Fruit fly (Drosophila melanogaster) whole organism, embryonic: Measurements from ENCODE around the gene CG12539.

ENCODE experiments used
- Awh ChIP-seq: fragments of 200-800 bp; sonication (Bioruptor generic); IDR thresholded peaks from 2 replicates; pipeline ENCODE4, ENCODE4 v1.3.6; 2022; ENCODE audit warnings: missing biosample characterization, missing genetic modification characterization
- CG10267 ChIP-seq: fragments of 200-800 bp; sonication (Bioruptor generic); optimal IDR thresholded peaks from 2 replicates; lab custom pipeline; 2018; ENCODE audit warnings: missing biosample characterization, mild to moderate bottlenecking, missing genetic modification characterization, moderate library complexity
- CG11723 ChIP-seq: fragments of 200-800 bp; sonication (Bioruptor generic); optimal IDR thresholded peaks from 2 replicates; lab custom pipeline; 2017; ENCODE audit warnings: missing biosample characterization, mild to moderate bottlenecking, missing genetic modification characterization
- CG13775 ChIP-seq: fragments of 200-800 bp; sonication (Bioruptor generic); optimal IDR thresholded peaks from 3 replicates; lab custom pipeline; 2017; ENCODE audit warnings: missing biosample characterization, mild to moderate bottlenecking, missing genetic modification characterization
- CG14965 ChIP-seq: fragments of 200-800 bp; sonication (Bioruptor generic); optimal IDR thresholded peaks from 2 replicates; lab custom pipeline; 2016; ENCODE audit warnings: missing biosample characterization, missing genetic modification characterization, borderline replicate concordance
- CG1647 ChIP-seq: fragments of 200-800 bp; sonication (Bioruptor generic); optimal IDR thresholded peaks from 3 replicates; lab custom pipeline; 2016; ENCODE audit warnings: missing biosample characterization, missing genetic modification characterization
- CG17359 ChIP-seq: fragments of 200-800 bp; sonication (Bioruptor generic); optimal IDR thresholded peaks from 3 replicates; lab custom pipeline; 2018; ENCODE audit warnings: missing biosample characterization, mild to moderate bottlenecking, missing genetic modification characterization, moderate library complexity
- CG17612 ChIP-seq: fragments of 200-800 bp; sonication (Bioruptor generic); IDR thresholded peaks from 2 replicates; pipeline ENCODE4 v1.3.6; 2022; ENCODE audit warnings: missing biosample characterization, missing genetic modification characterization
- CG18262 ChIP-seq: fragments of 200-800 bp; optimal IDR thresholded peaks from 3 replicates; lab custom pipeline; 2019; ENCODE audit warnings: missing biosample characterization, mild to moderate bottlenecking, missing genetic modification characterization, moderate library complexity
- CG18599 ChIP-seq: fragments of 200-800 bp; sonication (Bioruptor generic); optimal IDR thresholded peaks from 3 replicates; lab custom pipeline; 2017; ENCODE audit warnings: missing biosample characterization, missing genetic modification characterization, mild to moderate bottlenecking, moderate library complexity, missing genetic modification reagents
- CG2875 ChIP-seq: fragments of 200-800 bp; sonication (Bioruptor generic); optimal IDR thresholded peaks from 2 replicates; lab custom pipeline; 2017; ENCODE audit warnings: missing biosample characterization, mild to moderate bottlenecking, missing genetic modification characterization, missing genetic modification reagents
- CG30431 ChIP-seq: fragments of 200-800 bp; sonication (Bioruptor generic); optimal IDR thresholded peaks from 2 replicates; lab custom pipeline; 2017; ENCODE audit warnings: missing biosample characterization, missing genetic modification characterization
- CG34376 ChIP-seq: fragments of 200-800 bp; sonication (Bioruptor generic); optimal IDR thresholded peaks from 2 replicates; lab custom pipeline; 2018; ENCODE audit warnings: missing biosample characterization, mild to moderate bottlenecking, missing genetic modification characterization
- CG5180 ChIP-seq: fragments of 200-800 bp; sonication (Bioruptor generic); optimal IDR thresholded peaks from 3 replicates; lab custom pipeline; 2017; ENCODE audit warnings: missing biosample characterization, missing genetic modification characterization, mild to moderate bottlenecking, moderate library complexity, missing genetic modification reagents
- CG6175 ChIP-seq: fragments of 200-800 bp; sonication (Bioruptor generic); IDR thresholded peaks from 3 replicates; pipeline ENCODE4 v1.3.6; 2022; ENCODE audit warnings: missing biosample characterization, missing genetic modification characterization
- CG6654 ChIP-seq: fragments of 200-800 bp; sonication (Bioruptor generic); optimal IDR thresholded peaks from 2 replicates; lab custom pipeline; 2017; ENCODE audit warnings: missing biosample characterization, mild to moderate bottlenecking, missing genetic modification characterization
- CG6854 ChIP-seq: fragments of 200-800 bp; sonication (Bioruptor generic); optimal IDR thresholded peaks from 3 replicates; lab custom pipeline; 2017; ENCODE audit warnings: missing biosample characterization, mild to moderate bottlenecking, missing genetic modification characterization
- CG7786 ChIP-seq: fragments of 200-800 bp; sonication (Bioruptor generic); optimal IDR thresholded peaks from 2 replicates; lab custom pipeline; 2016; ENCODE audit warnings: missing biosample characterization, missing genetic modification characterization
- CG8290 ChIP-seq, 3 experiments: fragments of 200-800 bp; sonication (Bioruptor generic); optimal IDR thresholded peaks; 2 replicates each; lab custom pipeline; 2016 to 2019; ENCODE audit warnings: missing biosample characterization in 3 of 3, missing genetic modification characterization in 3 of 3, mild to moderate bottlenecking in 2 of 3, moderate library complexity in 1 of 3
- CG9727 ChIP-seq: fragments of 200-800 bp; sonication (Bioruptor generic); optimal IDR thresholded peaks from 3 replicates; lab custom pipeline; 2017; ENCODE audit warnings: missing biosample characterization, mild to moderate bottlenecking, missing genetic modification characterization
- CG9932 ChIP-seq: fragments of 200-800 bp; sonication (Bioruptor generic); IDR thresholded peaks from 2 replicates; pipeline ENCODE4 v1.3.6; 2022; ENCODE audit warnings: missing biosample characterization, missing genetic modification characterization
- Dip2 ChIP-seq: fragments of 200-800 bp; sonication (Bioruptor generic); IDR thresholded peaks from 2 replicates; pipeline ENCODE4 v1.3.6; 2022; ENCODE audit warnings: missing biosample characterization, missing genetic modification characterization
- Dll ChIP-seq: fragments of 200-800 bp; sonication (Bioruptor generic); IDR thresholded peaks from 4 replicates; pipeline ENCODE4 v1.3.6; 2022; ENCODE audit warnings: missing biosample characterization, missing genetic modification characterization; ENCODE audit not compliant: partially characterized antibody
- HmgZ ChIP-seq: fragments of 200-800 bp; sonication (Bioruptor generic); optimal IDR thresholded peaks from 2 replicates; lab custom pipeline; 2018; ENCODE audit warnings: missing biosample characterization, mild to moderate bottlenecking, missing genetic modification characterization
- Hmx ChIP-seq: fragments of 200-800 bp; sonication (Bioruptor generic); optimal IDR thresholded peaks from 2 replicates; lab custom pipeline; 2016; ENCODE audit warnings: missing biosample characterization, missing genetic modification characterization
- Hr39 ChIP-seq: fragments of >200 bp; optimal IDR thresholded peaks from 2 replicates; lab custom pipeline; 2017
- NC2β ChIP-seq: fragments of 200-800 bp; sonication (Bioruptor generic); optimal IDR thresholded peaks from 2 replicates; lab custom pipeline; 2016; ENCODE audit warnings: missing biosample characterization, missing genetic modification characterization
- Neu2 ChIP-seq: fragments of 200-800 bp; sonication (Bioruptor generic); optimal IDR thresholded peaks from 3 replicates; lab custom pipeline; 2016; ENCODE audit warnings: missing biosample characterization, missing genetic modification characterization, borderline replicate concordance
- Side ChIP-seq: fragments of 200-800 bp; sonication (Bioruptor generic); optimal IDR thresholded peaks from 2 replicates; lab custom pipeline; 2016; ENCODE audit warnings: missing biosample characterization, missing genetic modification characterization
- Spps ChIP-seq: fragments of 200-800 bp; sonication (Bioruptor generic); optimal IDR thresholded peaks from 2 replicates; lab custom pipeline; 2018; ENCODE audit warnings: missing biosample characterization, mild to moderate bottlenecking, missing genetic modification characterization
- Taf1 ChIP-seq: fragments of 200-800 bp; sonication (Bioruptor generic); IDR thresholded peaks from 2 replicates; pipeline ENCODE4 v1.3.6; 2022; ENCODE audit warnings: missing biosample characterization, missing genetic modification characterization
- Vsx1 ChIP-seq: fragments of 200-800 bp; sonication (Bioruptor generic); optimal IDR thresholded peaks from 2 replicates; lab custom pipeline; 2017; ENCODE audit warnings: missing biosample characterization, mild to moderate bottlenecking, missing genetic modification characterization, missing genetic modification reagents
- ap ChIP-seq: fragments of 200-800 bp; sonication (Bioruptor generic); IDR thresholded peaks from 2 replicates; pipeline ENCODE4 v1.3.6; 2022; ENCODE audit warnings: missing biosample characterization, missing genetic modification characterization
- ash1 ChIP-seq: fragments of 200-800 bp; sonication (Bioruptor generic); optimal IDR thresholded peaks from 2 replicates; lab custom pipeline; 2018; ENCODE audit warnings: missing biosample characterization, mild to moderate bottlenecking, missing genetic modification characterization
- bsh ChIP-seq, 2 experiments: fragments of 200-800 bp; sonication (Bioruptor generic); optimal IDR thresholded peaks; 2 replicates each; lab custom pipeline; 2017 to 2018; ENCODE audit warnings: mild to moderate bottlenecking in 2 of 2, missing biosample characterization in 2 of 2, missing genetic modification characterization in 2 of 2, moderate library complexity in 1 of 2
- cg ChIP-seq: fragments of 200-800 bp; sonication (Bioruptor generic); optimal IDR thresholded peaks from 3 replicates; lab custom pipeline; 2019; ENCODE audit warnings: missing biosample characterization, mild to moderate bottlenecking, missing genetic modification characterization, moderate library complexity
- emc ChIP-seq: fragments of 200-800 bp; sonication (Bioruptor generic); optimal IDR thresholded peaks from 2 replicates; lab custom pipeline; 2016; ENCODE audit warnings: missing biosample characterization, missing genetic modification characterization
- exex ChIP-seq: fragments of 200-800 bp; sonication (Bioruptor generic); optimal IDR thresholded peaks from 4 replicates; lab custom pipeline; 2018; ENCODE audit warnings: missing biosample characterization, mild to moderate bottlenecking, missing genetic modification characterization, moderate library complexity
- gcm2 ChIP-seq: fragments of 200-800 bp; sonication (Bioruptor generic); optimal IDR thresholded peaks from 2 replicates; lab custom pipeline; 2016; ENCODE audit warnings: missing biosample characterization, missing genetic modification characterization
- her ChIP-seq: fragments of 200-800 bp; sonication (Bioruptor generic); optimal IDR thresholded peaks from 2 replicates; lab custom pipeline; 2016; ENCODE audit warnings: missing biosample characterization, missing genetic modification characterization
- hth ChIP-seq: fragments of >200 bp; optimal IDR thresholded peaks from 2 replicates; lab custom pipeline; 2017; ENCODE audit warnings: inconsistent platforms
- ind ChIP-seq: fragments of 200-800 bp; sonication (Bioruptor generic); optimal IDR thresholded peaks from 3 replicates; lab custom pipeline; 2016; ENCODE audit warnings: missing biosample characterization, missing genetic modification characterization
- lov ChIP-seq, 2 experiments: fragments of 200-800 bp in 1 of 2; fragments of >200 bp in 1 of 2; sonication (Bioruptor generic) in 1 of 2; IDR thresholded peaks in 1 of 2; optimal IDR thresholded peaks in 1 of 2; 2 replicates in 1 of 2; 3 replicates in 1 of 2; pipeline versions ENCODE4 v1.3.6 to Lab custom; 2017 to 2022; ENCODE audit warnings: missing biosample characterization in 1 of 2, missing genetic modification characterization in 1 of 2
- otp ChIP-seq: fragments of 200-800 bp; sonication (Bioruptor generic); IDR thresholded peaks from 3 replicates; pipeline ENCODE4, ENCODE4 v1.3.6; 2022; ENCODE audit warnings: missing biosample characterization, missing genetic modification characterization
- pros ChIP-seq: fragments of 200-800 bp; sonication (Bioruptor generic); optimal IDR thresholded peaks from 3 replicates; lab custom pipeline; 2019; ENCODE audit warnings: missing biosample characterization, mild to moderate bottlenecking, missing genetic modification characterization, moderate library complexity
- seq ChIP-seq: fragments of 200-800 bp; sonication (Bioruptor generic); IDR thresholded peaks from 2 replicates; pipeline ENCODE4 v1.3.6; 2022; ENCODE audit warnings: missing biosample characterization, missing genetic modification characterization
- sr ChIP-seq: fragments of 200-800 bp; sonication (Bioruptor generic); IDR thresholded peaks from 3 replicates; pipeline ENCODE4 v1.3.6; 2022; ENCODE audit warnings: missing biosample characterization, missing genetic modification characterization
- tup ChIP-seq: fragments of 200-800 bp; sonication (Bioruptor generic); optimal IDR thresholded peaks from 2 replicates; lab custom pipeline; 2016; ENCODE audit warnings: missing biosample characterization, mild to moderate bottlenecking, missing genetic modification characterization, moderate library complexity
- wor ChIP-seq: fragments of 200-800 bp; sonication (Bioruptor generic); IDR thresholded peaks from 2 replicates; pipeline ENCODE4 v1.3.6; 2022; ENCODE audit warnings: missing biosample characterization, missing genetic modification characterization
- yki ChIP-seq: fragments of >200 bp; optimal IDR thresholded peaks from 3 replicates; lab custom pipeline; 2018

The CG12539 gene

DNA sequence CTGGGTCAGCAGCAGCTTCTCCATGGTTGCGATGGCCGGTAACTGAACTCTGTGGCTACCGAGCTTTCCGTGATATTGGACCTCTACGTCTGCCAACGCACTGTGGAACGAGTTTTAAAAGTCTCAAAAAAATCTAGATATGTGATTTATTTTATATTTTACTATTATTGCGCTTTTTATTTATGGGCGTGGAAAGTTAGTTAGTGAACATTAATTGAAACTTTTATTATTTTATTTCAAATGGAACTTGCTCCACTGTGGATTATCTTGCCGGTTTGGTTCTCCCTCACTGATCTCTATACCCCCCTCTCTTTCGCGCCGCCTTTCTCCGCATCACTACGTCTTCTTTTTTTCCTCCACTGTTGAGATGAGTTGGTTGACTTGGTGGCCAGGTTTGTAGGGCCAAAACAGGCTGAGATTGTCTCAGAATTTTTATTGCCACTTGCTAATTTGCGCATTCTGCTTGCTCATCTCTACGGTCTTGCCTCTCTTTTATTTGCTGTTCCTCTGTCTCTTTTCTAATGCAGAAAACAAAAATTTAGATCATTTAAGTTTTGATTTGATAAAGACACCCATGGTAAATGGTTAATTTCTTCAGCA is 4.3 kb upstream of the CG12539 start, which contains the start of gene CG9522 (continued):
- TF ChIP-seq HmgZ (tag; lab: Kevin White, UChicago) (peak; percentile 33), Awh (GFP tag; lab: Robert Waterston, UW) (peak; percentile 87), NC2β (GFP tag; lab: Kevin White, UChicago) (no peak), ap (GFP tag; lab: Robert Waterston, UW) (peak; percentile 69), Hr39 (no peak), CG34376 (GFP tag; lab: Kevin White, UChicago) (no peak), otp (GFP tag; lab: Robert Waterston, UW) (peak; percentile 82), ash1 (no peak), CG30431 (peak; percentile 32), exex (tag; lab: Kevin White, UChicago) (no peak), CG6654 (GFP tag; lab: Kevin White, UChicago) (peak; percentile 50), Vsx1 (GFP tag; lab: Kevin White, UChicago) (peak; percentile 60), Taf1 (GFP tag; lab: Robert Waterston, UW) (peak; percentile 60; the same call in 1 of the 2 replicates), ind (GFP tag; lab: Kevin White, UChicago) (peak; percentile 64), CG7786 (no peak), lov (optimal IDR thresholded peaks at IDR 0.05; lab: Kevin White, UChicago) (no peak), lov (GFP tag; IDR thresholded peaks at IDR 0.05; lab: Robert Waterston, UW) (peak; percentile 76; the same call in 2 of the 3 replicates), CG17612 (GFP tag; lab: Robert Waterston, UW) (peak; percentile 50; the same call in 1 of the 2 replicates), CG6175 (GFP tag; lab: Robert Waterston, UW) (no peak), CG13775 (GFP tag; lab: Kevin White, UChicago) (peak; percentile 55), her (GFP tag; lab: Kevin White, UChicago) (no peak), emc (GFP tag; lab: Kevin White, UChicago) (no peak), pros (GFP tag; lab: Kevin White, UChicago) (no peak), CG17359 (tag; lab: Kevin White, UChicago) (peak; percentile 77), CG18262 (tag; lab: Kevin White, UChicago) (peak; percentile 68), CG14965 (GFP tag; lab: Kevin White, UChicago) (no peak), yki (lab: Kevin White, UChicago) (no peak), wor (GFP tag; lab: Robert Waterston, UW) (peak; percentile 47; the same call in 1 of the 2 replicates), hth (no peak), CG18599 (GFP tag; lab: Kevin White, UChicago) (peak; percentile 71), Neu2 (GFP tag; lab: Kevin White, UChicago) (no peak), CG5180 (GFP tag; lab: Kevin White, UChicago) (peak; percentile 23), seq (GFP tag; lab: Robert Waterston, UW) (peak; percentile 53; the same call in 1 of the 2 replicates), Hmx (GFP tag; lab: Kevin White, UChicago) (no peak), CG1647 (peak; percentile 27), CG11723 (GFP tag; lab: Kevin White, UChicago) (peak; percentile 48), CG6854 (GFP tag; lab: Kevin White, UChicago) (peak; percentile 55), Dip2 (GFP tag; lab: Robert Waterston, UW) (no peak), CG8290 (GFP tag; optimal IDR thresholded peaks at IDR 0.05; lab: Kevin White, UChicago) (peak; percentile 23), CG8290 (tag; optimal IDR thresholded peaks at IDR 0.05; lab: Kevin White, UChicago) (no peak), sr (GFP tag; lab: Robert Waterston, UW) (no peak), CG10267 (peak; percentile 72), gcm2 (GFP tag; lab: Kevin White, UChicago) (no peak), bsh (GFP tag; optimal IDR thresholded peaks at IDR 0.05; lab: Kevin White, UChicago) (peak; percentile 90 to 91), Dll (no peak), CG9932 (GFP tag; lab: Robert Waterston, UW) (peak; percentile 68), CG2875 (GFP tag; lab: Kevin White, UChicago) (peak; percentile 61), Side (GFP tag; lab: Kevin White, UChicago) (peak; percentile 6), CG9727 (GFP tag; lab: Kevin White, UChicago) (peak; percentile 74), Spps (peak; percentile 79), cg (GFP tag; lab: Kevin White, UChicago) (no peak), tup (GFP tag; lab: Kevin White, UChicago) (no peak)
